Worm (Caenorhabditis elegans) whole organism, midembryonic: ENCODE results near the gene C36C9.12.
A peak's percentile ranks its signal among the peaks of the same experiment; 100 is the strongest.
"Not testable (repeated sequence)": the region's sequence is repeated elsewhere in the genome, so short reads cannot be mapped to it uniquely, and the experiment has no call there.

Experiments
- T22C8.4 ChIP-seq: fragments of 200-800 bp; sonication (Bioruptor generic); IDR thresholded peaks from 2 replicates; pipeline ENCODE4 v1.3.6; 2022; ENCODE audit warnings: missing genetic modification characterization, missing compliant biosample characterization
- cog-1 ChIP-seq: sonication (generic microtip); optimal IDR thresholded peaks from 2 replicates; lab custom pipeline; 2016; ENCODE audit warnings: missing genetic modification characterization, missing compliant biosample characterization
- flt-1 ChIP-seq: fragments of 200-800 bp; sonication (Bioruptor generic); IDR thresholded peaks from 2 replicates; pipeline ENCODE4 v1.3.6; 2022; ENCODE audit warnings: missing genetic modification characterization, missing compliant biosample characterization
- klf-2 ChIP-seq: fragments of 200-800 bp; sonication (Bioruptor generic); conservative IDR thresholded peaks from 2 replicates; pipeline ENCODE4 v1.3.6; 2022; ENCODE audit warnings: missing genetic modification reagents, missing genetic modification characterization, missing compliant biosample characterization
- med-1 ChIP-seq: sonication (generic microtip); optimal IDR thresholded peaks from 2 replicates; lab custom pipeline; 2017; ENCODE audit warnings: missing genetic modification characterization, mild to moderate bottlenecking, missing compliant biosample characterization, antibody characterized with exemption, missing genetic modification reagents; ENCODE audit not compliant: insufficient read depth
- ref-1 ChIP-seq: fragments of 200-800 bp; sonication (Bioruptor generic); conservative IDR thresholded peaks from 2 replicates; pipeline ENCODE4 v1.3.6; 2022; ENCODE audit warnings: missing genetic modification reagents, missing genetic modification characterization, missing compliant biosample characterization
- tab-1 ChIP-seq: fragments of 200-800 bp; sonication (Bioruptor generic); IDR thresholded peaks from 2 replicates; pipeline ENCODE4 v1.3.6; 2022; ENCODE audit warnings: missing genetic modification characterization, missing compliant biosample characterization
- ztf-23 ChIP-seq: fragments of 200-800 bp; sonication (Bioruptor generic); IDR thresholded peaks from 2 replicates; pipeline ENCODE4 v1.3.6; 2022; ENCODE audit warnings: missing genetic modification reagents, missing genetic modification characterization, missing compliant biosample characterization
- ztf-29 ChIP-seq: fragments of 200-800 bp; sonication (Bioruptor generic); IDR thresholded peaks from 2 replicates; pipeline ENCODE4 v1.3.6; 2022; ENCODE audit warnings: missing genetic modification reagents, missing genetic modification characterization, missing compliant biosample characterization

Gene C36C9.12

ce11 chrX:1689996-1690395, at the start of gene C36C9.12:
Gene C36C9.12, minus strand, starts transcription at chrX:1690096.
- TF ChIP-seq ref-1 (GFP tag; lab: Robert Waterston, UW); T22C8.4; flt-1 (GFP tag; lab: Robert Waterston, UW): not testable (repeated sequence)

- TF ChIP-seq flt-1 (GFP tag; lab: Robert Waterston, UW) (no peak), cog-1 (tag; lab: Kevin White, UChicago) (no peak), klf-2 (no peak), ztf-23 (no peak), med-1 (no peak), ztf-29 (GFP tag; lab: Robert Waterston, UW) (no peak), tab-1 (GFP tag; lab: Robert Waterston, UW) (no peak), ref-1 (GFP tag; lab: Robert Waterston, UW) (no peak), T22C8.4 (no peak)
Measured at ce11 chrX:1737606-1738005, 47.7 kb upstream of the C36C9.12 start, which contains the start of gene F07G6.10. Gene F07G6.10, plus strand, starts transcription at chrX:1737906.

ce11 chrX:1735941-1736340, 46.0 kb upstream of the C36C9.12 start, which contains the start of gene F07G6.12:
Gene F07G6.12, plus strand, starts transcription at chrX:1736241.
- TF ChIP-seq med-1: no peak
- no peak for TF ChIP-seq cog-1 (tag; lab: Kevin White, UChicago)
- no peak for TF ChIP-seq klf-2
- no peak for TF ChIP-seq flt-1 (GFP tag; lab: Robert Waterston, UW)
- TF ChIP-seq tab-1 (GFP tag; lab: Robert Waterston, UW): no peak
- no peak for TF ChIP-seq ztf-29 (GFP tag; lab: Robert Waterston, UW)
- no peak for TF ChIP-seq T22C8.4
- no peak for TF ChIP-seq ref-1 (GFP tag; lab: Robert Waterston, UW)
- TF ChIP-seq ztf-23: no peak

ce11 chrX:1729558-1729957, 39.7 kb upstream of the C36C9.12 start, which contains the start of gene dgn-3:
Gene dgn-3, plus strand, starts transcription at chrX:1729858.
- TF ChIP-seq klf-2: no peak
- TF ChIP-seq T22C8.4: no peak
- TF ChIP-seq med-1: no peak
- no peak for TF ChIP-seq ztf-29 (GFP tag; lab: Robert Waterston, UW)

- no peak for TF ChIP-seq med-1
- no peak for TF ChIP-seq T22C8.4
- no peak for TF ChIP-seq ztf-29 (GFP tag; lab: Robert Waterston, UW)
- TF ChIP-seq ztf-23: no peak
- TF ChIP-seq klf-2: no peak
- TF ChIP-seq ref-1 (GFP tag; lab: Robert Waterston, UW): no peak
- TF ChIP-seq cog-1 (tag; lab: Kevin White, UChicago): no peak
- no peak for TF ChIP-seq flt-1 (GFP tag; lab: Robert Waterston, UW)
- no peak for TF ChIP-seq tab-1 (GFP tag; lab: Robert Waterston, UW)
Measured at ce11 chrX:1727056-1727455, 37.2 kb upstream of the C36C9.12 start, which contains the start of gene F07G6.2. Gene F07G6.2, plus strand, starts transcription at chrX:1727356.

- TF ChIP-seq ztf-23 (no peak), ztf-29 (GFP tag; lab: Robert Waterston, UW) (no peak), klf-2 (no peak), med-1 (no peak), ref-1 (GFP tag; lab: Robert Waterston, UW) (no peak), cog-1 (tag; lab: Kevin White, UChicago) (no peak), T22C8.4 (no peak), flt-1 (GFP tag; lab: Robert Waterston, UW) (no peak), tab-1 (GFP tag; lab: Robert Waterston, UW) (no peak)
Measured at ce11 chrX:1720359-1720758, 30.5 kb upstream of the C36C9.12 start, which contains the start of gene F07G6.8. Gene F07G6.8, minus strand, starts transcription at chrX:1720459.

- TF ChIP-seq klf-2 (no peak), ztf-23 (no peak), flt-1 (GFP tag; lab: Robert Waterston, UW) (no peak), ref-1 (GFP tag; lab: Robert Waterston, UW) (no peak), tab-1 (GFP tag; lab: Robert Waterston, UW) (no peak), T22C8.4 (no peak), cog-1 (tag; lab: Kevin White, UChicago) (no peak)
Measured at ce11 chrX:1718479-1718878, 28.6 kb upstream of the C36C9.12 start, which contains the start of gene fbxa-53. Gene fbxa-53, minus strand, starts transcription at chrX:1718579.

DNA sequence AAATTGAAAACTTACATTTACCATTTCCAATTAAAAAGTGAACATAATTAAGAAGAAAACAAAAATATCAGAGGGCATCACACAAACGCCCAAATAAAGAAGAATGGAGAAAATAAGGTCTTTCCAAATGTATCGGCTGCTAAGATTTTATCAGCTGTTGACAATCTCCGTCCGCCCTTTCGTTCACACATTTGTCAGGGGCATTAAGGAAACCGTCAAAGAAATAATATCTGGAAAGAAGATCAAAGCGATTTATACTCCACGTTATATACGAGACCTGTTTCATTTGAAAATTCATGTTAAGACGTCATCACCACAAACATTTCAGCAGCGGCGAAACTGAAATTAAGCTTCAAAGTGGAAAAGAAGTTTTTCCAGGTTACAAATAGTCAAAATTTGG, 22.6 kb upstream of the C36C9.12 start, which contains the start of gene fbxa-52:
fbxa-52 (minus strand) TSS at position 101 of the 400 bp plus-strand sequence.
- TF ChIP-seq klf-2 (no peak), T22C8.4 (no peak), flt-1 (GFP tag; lab: Robert Waterston, UW) (no peak), med-1 (no peak), tab-1 (GFP tag; lab: Robert Waterston, UW) (no peak), ztf-23 (no peak), ref-1 (GFP tag; lab: Robert Waterston, UW) (no peak), cog-1 (tag; lab: Kevin White, UChicago) (no peak), ztf-29 (GFP tag; lab: Robert Waterston, UW) (no peak)

ce11 chrX:1706538-1706937, 16.6 kb upstream of the C36C9.12 start, which contains the start of gene F07G6.5:
Gene F07G6.5, minus strand, starts transcription at chrX:1706638.
- TF ChIP-seq flt-1 (GFP tag; lab: Robert Waterston, UW): no peak

ce11 chrX:1703840-1704239, 13.9 kb upstream of the C36C9.12 start, which contains the start of gene C36C9.5:
Gene C36C9.5, minus strand, starts transcription at chrX:1703940.
- TF ChIP-seq cog-1 (tag; lab: Kevin White, UChicago): no peak
- no peak for TF ChIP-seq ref-1 (GFP tag; lab: Robert Waterston, UW)
- TF ChIP-seq med-1: no peak
- no peak for TF ChIP-seq klf-2
- no peak for TF ChIP-seq ztf-29 (GFP tag; lab: Robert Waterston, UW)
- TF ChIP-seq T22C8.4: no peak
- no peak for TF ChIP-seq tab-1 (GFP tag; lab: Robert Waterston, UW)
- TF ChIP-seq flt-1 (GFP tag; lab: Robert Waterston, UW): no peak
- no peak for TF ChIP-seq ztf-23

DNA sequence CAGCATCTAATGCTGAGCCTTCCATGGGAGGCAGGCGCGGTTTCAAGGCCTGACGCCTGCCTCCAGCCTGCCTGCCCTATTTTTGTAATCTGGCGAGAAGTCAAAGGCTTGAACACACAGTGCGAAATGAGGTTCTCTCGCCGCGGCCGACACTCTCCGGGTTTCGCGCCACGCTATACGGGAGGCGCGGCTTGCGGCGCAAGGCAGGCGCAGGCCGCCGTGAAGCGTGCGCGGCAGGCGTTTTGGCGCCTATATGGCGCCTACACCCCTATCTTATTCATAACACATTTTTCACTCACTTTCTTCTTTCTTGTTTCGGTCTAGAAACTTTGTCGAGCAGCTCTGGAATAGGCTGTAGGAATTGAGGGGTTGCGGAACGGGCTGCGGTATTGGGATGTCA, 13.2 kb upstream of the C36C9.12 start:
- TF ChIP-seq cog-1 (tag; lab: Kevin White, UChicago) (no peak), ztf-29 (GFP tag; lab: Robert Waterston, UW) (no peak), tab-1 (GFP tag; lab: Robert Waterston, UW) (0 out of 2 replicates have a peak, but pooled peaks have one; percentile 26), med-1 (no peak), flt-1 (GFP tag; lab: Robert Waterston, UW) (no peak), ztf-23 (no peak), ref-1 (GFP tag; lab: Robert Waterston, UW) (no peak), klf-2 (no peak)
